Worm (Caenorhabditis elegans): Measurements from ENCODE around the gene srab-6.
A peak's percentile ranks its signal among the peaks of the same experiment; 100 is the strongest.

The srab-6 gene

ce11 chrV:3132116-3132515, 19.6 kb downstream of the srab-6 start:
- TF ChIP-seq lin-15B (tag; optimal IDR thresholded peaks at IDR 0.05) = no peak
- peak; percentile 45 for TF ChIP-seq ceh-8 (GFP tag; optimal IDR thresholded peaks at IDR 0.05)

ce11 chrV:3128803-3129202, 23.0 kb downstream of the srab-6 start, which contains the start of gene tat-6:
Gene tat-6 (plus strand): TSS chrV:3129103.
- TF ChIP-seq nhr-85 (tag) = no peak
- no peak for TF ChIP-seq nhr-20 (tag; optimal IDR thresholded peaks at IDR 0.05)
- TF ChIP-seq ets-5 (GFP tag; IDR thresholded peaks at IDR 0.05) = no peak
- TF ChIP-seq unc-98 (GFP tag; IDR thresholded peaks at IDR 0.05) = no peak
- TF ChIP-seq ztf-11 (tag; optimal IDR thresholded peaks at IDR 0.05) = no peak
- no peak for TF ChIP-seq ceh-90 (tag; optimal IDR thresholded peaks at IDR 0.05)
- TF ChIP-seq elt-3 (tag; optimal IDR thresholded peaks at IDR 0.05) = no peak
- TF ChIP-seq irx-1 (tag; optimal IDR thresholded peaks at IDR 0.05) = no peak
- TF ChIP-seq aha-1 (tag; optimal IDR thresholded peaks at IDR 0.05) = no peak
- TF ChIP-seq F16B12.6 (tag; optimal IDR thresholded peaks at IDR 0.05) = no peak
- no peak for TF ChIP-seq efl-1 (optimal IDR thresholded peaks at IDR 0.05)
- no peak for TF ChIP-seq efl-1 (GFP tag; optimal IDR thresholded peaks at IDR 0.05 in 1 of 2)
- TF ChIP-seq swsn-7 (tag; optimal IDR thresholded peaks at IDR 0.05) = no peak
- TF ChIP-seq lin-13 (GFP tag; optimal IDR thresholded peaks at IDR 0.05) = no peak
- no peak for TF ChIP-seq nhr-90 (tag; optimal IDR thresholded peaks at IDR 0.05; ENCODE audit: poor library complexity)
- TF ChIP-seq isw-1 (GFP tag; IDR thresholded peaks at IDR 0.05) = no peak
- no peak for TF ChIP-seq unc-86 (tag; optimal IDR thresholded peaks at IDR 0.05)

DNA sequence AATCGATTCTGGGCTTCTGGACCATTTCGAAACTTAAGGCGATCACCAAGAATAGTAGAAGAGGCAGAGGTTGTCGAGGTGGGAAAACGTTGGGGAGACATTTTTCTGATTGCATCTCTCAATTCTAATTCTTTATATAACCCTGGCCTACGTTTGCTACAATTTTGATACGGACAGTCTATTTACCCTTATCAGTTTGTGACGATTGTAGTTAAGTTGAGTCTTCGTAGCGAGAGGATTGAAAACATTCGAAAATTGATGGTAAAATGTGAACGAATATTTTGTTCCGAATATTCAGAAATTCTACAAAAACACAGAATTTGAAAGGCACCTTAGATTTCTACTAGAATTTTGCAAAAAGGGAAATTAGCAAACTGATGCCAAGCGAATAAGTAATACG, 24.1 kb downstream of the srab-6 start, which contains the start of gene Y73C8C.10:
Gene Y73C8C.10 (minus strand): TSS at position 101 of the 400 bp plus-strand sequence.
- TF ChIP-seq lin-35 (GFP tag; optimal IDR thresholded peaks at IDR 0.05) (peak in 1 of 2 experiments; percentile 16), blmp-1 (tag; optimal IDR thresholded peaks at IDR 0.05) (no peak), nhr-20 (tag; optimal IDR thresholded peaks at IDR 0.05) (peak; percentile 28)

ce11 chrV:3124912-3125311, 26.9 kb downstream of the srab-6 start, which contains the start of gene Y73C8C.12:
Gene Y73C8C.12 (plus strand): TSS chrV:3125212.
- TF ChIP-seq C04F5.9 (tag; optimal IDR thresholded peaks at IDR 0.05) (no peak), alr-1 (tag; optimal IDR thresholded peaks at IDR 0.05; ENCODE audit: borderline replicate concordance) (no peak), aha-1 (tag; optimal IDR thresholded peaks at IDR 0.05) (no peak)

- no peak for TF ChIP-seq nhr-237 (tag; optimal IDR thresholded peaks at IDR 0.05)
- TF ChIP-seq ceh-90 (tag; optimal IDR thresholded peaks at IDR 0.05) = no peak
- no peak for TF ChIP-seq rnt-1 (tag; optimal IDR thresholded peaks at IDR 0.05)
- no peak for TF ChIP-seq lin-14 (GFP tag; optimal IDR thresholded peaks at IDR 0.05)
- no peak for TF ChIP-seq tlp-1 (tag; optimal IDR thresholded peaks at IDR 0.05)
- TF ChIP-seq ceh-82 (tag; optimal IDR thresholded peaks at IDR 0.05) = no peak
- TF ChIP-seq ceh-63 (GFP tag; optimal IDR thresholded peaks at IDR 0.05) = no peak
- no peak for TF ChIP-seq lin-13 (GFP tag; optimal IDR thresholded peaks at IDR 0.05)
- TF ChIP-seq hlh-4 (tag; optimal IDR thresholded peaks at IDR 0.05) = no peak
- TF ChIP-seq nhr-90 (tag; optimal IDR thresholded peaks at IDR 0.05; ENCODE audit: poor library complexity) = no peak
These were observed 29.4 kb downstream of the srab-6 start for ce11 chrV:3122403-3122802.

DNA sequence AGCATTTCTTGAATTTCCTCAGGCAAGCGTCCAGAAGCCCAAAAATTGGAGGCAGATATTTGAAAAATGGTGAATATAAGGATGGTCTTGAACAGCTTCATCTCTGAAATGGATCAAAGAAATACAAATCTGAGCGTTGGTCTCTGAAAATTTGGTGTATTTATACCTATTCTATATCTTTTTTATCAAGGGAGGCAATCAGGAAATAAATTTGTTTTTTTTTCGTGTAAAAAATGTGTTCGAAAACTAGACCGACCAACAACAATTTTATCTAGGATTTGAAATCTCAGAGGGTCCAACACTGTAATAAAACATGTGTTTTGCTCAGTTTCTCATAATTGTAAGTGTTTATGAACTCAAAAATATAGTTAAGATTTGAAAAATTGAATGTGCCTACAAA, 30.0 kb downstream of the srab-6 start, which contains the start of gene srt-56:
Gene srt-56 (minus strand): TSS at position 101 of the 400 bp plus-strand sequence.
- TF ChIP-seq mef-2 (tag; optimal IDR thresholded peaks at IDR 0.05) (no peak), hpl-2 (GFP tag; optimal IDR thresholded peaks at IDR 0.05) (no peak), C04F5.9 (tag; optimal IDR thresholded peaks at IDR 0.05) (no peak), ceh-8 (GFP tag; optimal IDR thresholded peaks at IDR 0.05) (no peak), C16A3.4 (tag; optimal IDR thresholded peaks at IDR 0.05) (no peak), F16B12.6 (tag; optimal IDR thresholded peaks at IDR 0.05) (no peak), lin-13 (GFP tag; optimal IDR thresholded peaks at IDR 0.05) (no peak), lin-15B (tag; optimal IDR thresholded peaks at IDR 0.05) (no peak), zag-1 (tag; optimal IDR thresholded peaks at IDR 0.05) (no peak)

Data from whole organism, L1 larva.